Fruit fly (Drosophila melanogaster): ENCODE measurements around the gene CG17329.

DNA sequence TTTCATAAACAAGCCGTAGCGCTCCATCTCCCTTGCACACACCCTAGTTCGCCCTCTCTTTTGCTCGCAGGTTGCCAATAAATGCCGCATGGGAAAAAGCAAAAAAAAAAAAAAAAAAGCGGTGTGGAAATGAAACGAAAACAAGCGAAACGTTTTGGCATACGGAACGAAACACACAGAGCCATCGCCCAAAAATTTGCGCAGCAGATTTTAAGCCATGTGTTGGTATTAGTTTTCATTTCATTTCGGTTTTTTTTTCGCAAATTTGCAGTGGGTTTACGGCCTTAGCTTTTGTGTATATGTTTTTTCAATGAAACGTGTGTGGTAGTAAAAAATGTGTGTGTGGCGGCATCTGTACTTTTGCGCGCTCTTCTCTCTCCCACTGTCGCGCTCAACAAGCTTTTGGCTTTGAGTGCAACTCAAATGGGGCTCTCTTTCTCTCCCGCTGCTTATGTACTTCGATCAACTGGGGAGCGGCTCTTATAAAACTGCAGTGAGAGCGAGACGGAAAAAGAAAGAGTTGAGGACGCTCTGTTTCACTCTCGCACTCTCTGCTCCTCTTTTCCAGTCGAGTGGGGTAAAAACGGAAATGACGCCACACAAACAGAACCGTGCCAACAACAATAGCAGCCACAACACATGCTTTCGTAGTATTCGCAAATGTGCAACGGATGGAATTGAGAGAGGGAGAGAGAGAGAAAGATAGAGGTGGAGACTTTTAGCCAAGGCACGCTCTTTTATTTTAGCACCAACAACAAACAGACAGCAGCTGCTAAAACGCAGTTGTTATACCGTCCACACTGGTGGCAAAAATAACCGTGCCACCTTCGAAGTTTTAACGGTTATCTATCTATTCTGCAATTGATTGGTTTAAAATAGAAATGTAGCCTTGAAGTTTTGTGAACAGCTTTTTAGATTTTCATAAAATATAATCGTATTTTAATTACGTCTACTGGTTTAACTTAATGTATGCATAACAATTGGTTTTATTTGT, 6.5 kb upstream of the CG17329 start:
- no peak for TF ChIP-seq psq (optimal IDR thresholded peaks at IDR 0.05)
- no peak for TF ChIP-seq insv (optimal IDR thresholded peaks at IDR 0.05)
- TF ChIP-seq h (optimal IDR thresholded peaks at IDR 0.05) = no peak
- no peak for TF ChIP-seq ttk (optimal IDR thresholded peaks at IDR 0.05)
- TF ChIP-seq Sin3A (optimal IDR thresholded peaks at IDR 0.05) = no peak
- TF ChIP-seq Myc (optimal IDR thresholded peaks at IDR 0.05) = no peak

Measured in Kc167 (cell line).